Fruit fly (Drosophila melanogaster) whole organism, adult: ENCODE measurements around the gene RpS25.

Experiments
- CG11617 ChIP-seq: fragments of 200-800 bp; sonication (Bioruptor generic); optimal IDR thresholded peaks from 2 replicates; lab custom pipeline; 2017; ENCODE audit warnings: mild to moderate bottlenecking, missing biosample characterization, missing genetic modification reagents, missing genetic modification characterization
- CG12768 ChIP-seq: fragments of 200-800 bp; sonication (Bioruptor generic); optimal IDR thresholded peaks from 2 replicates; lab custom pipeline; 2017; ENCODE audit warnings: missing biosample characterization, missing genetic modification characterization, mild to moderate bottlenecking, moderate library complexity, missing genetic modification reagents
- CG14711 ChIP-seq: fragments of 200-800 bp; sonication (Bioruptor generic); optimal IDR thresholded peaks from 2 replicates; lab custom pipeline; 2018; ENCODE audit warnings: missing biosample characterization, mild to moderate bottlenecking, missing genetic modification characterization, moderate library complexity
- CG1620 ChIP-seq: fragments of 200-800 bp; sonication (Bioruptor generic); optimal IDR thresholded peaks from 2 replicates; lab custom pipeline; 2016; ENCODE audit warnings: missing biosample characterization, missing genetic modification characterization
- CG33017 ChIP-seq: fragments of 200-800 bp; sonication (Bioruptor generic); optimal IDR thresholded peaks from 2 replicates; lab custom pipeline; 2018; ENCODE audit warnings: missing biosample characterization, mild to moderate bottlenecking, missing genetic modification characterization, moderate library complexity
- CG5204 ChIP-seq: fragments of 200-800 bp; sonication (Bioruptor generic); optimal IDR thresholded peaks from 2 replicates; lab custom pipeline; 2016; ENCODE audit warnings: missing biosample characterization, missing genetic modification characterization
- CG7045 ChIP-seq: fragments of 200-800 bp; sonication (Bioruptor generic); optimal IDR thresholded peaks from 2 replicates; lab custom pipeline; 2017; ENCODE audit warnings: missing biosample characterization, mild to moderate bottlenecking, missing genetic modification characterization
- CG7101 ChIP-seq: fragments of 200-800 bp; sonication (Bioruptor generic); optimal IDR thresholded peaks from 2 replicates; lab custom pipeline; 2018; ENCODE audit warnings: missing biosample characterization, mild to moderate bottlenecking, missing genetic modification characterization, moderate library complexity
- Clk ChIP-seq: fragments of 200-800 bp; sonication (Bioruptor generic); optimal IDR thresholded peaks from 2 replicates; lab custom pipeline; 2017; ENCODE audit warnings: missing biosample characterization, missing genetic modification characterization
- Crg-1 ChIP-seq: fragments of 200-800 bp; sonication (Bioruptor generic); optimal IDR thresholded peaks from 2 replicates; lab custom pipeline; 2016; ENCODE audit warnings: missing biosample characterization, missing genetic modification characterization
- Hr96 ChIP-seq: fragments of 200-800 bp; sonication (Bioruptor generic); optimal IDR thresholded peaks from 2 replicates; lab custom pipeline; 2016; ENCODE audit warnings: missing biosample characterization, missing genetic modification characterization
- Mnt ChIP-seq: fragments of 200-800 bp; sonication (Bioruptor generic); optimal IDR thresholded peaks from 2 replicates; lab custom pipeline; 2016; ENCODE audit warnings: missing biosample characterization, mild to moderate bottlenecking, missing genetic modification characterization
- bab1 ChIP-seq: fragments of 200-800 bp; sonication (Bioruptor generic); optimal IDR thresholded peaks from 3 replicates; lab custom pipeline; 2019; ENCODE audit warnings: missing biosample characterization, mild to moderate bottlenecking, missing genetic modification characterization, moderate library complexity
- cic ChIP-seq: fragments of 200-800 bp; sonication (Bioruptor generic); optimal IDR thresholded peaks from 2 replicates; lab custom pipeline; 2017; ENCODE audit warnings: missing biosample characterization, mild to moderate bottlenecking, missing genetic modification characterization, moderate library complexity
- cnc ChIP-seq, 2 experiments: fragments of >200 bp; optimal IDR thresholded peaks; 2 replicates each; lab custom pipeline; 2017
- kay ChIP-seq: fragments of 200-800 bp; sonication (Bioruptor generic); peaks from one replicate; lab custom pipeline; 2016; ENCODE audit warnings: missing biosample characterization, missing genetic modification characterization, borderline replicate concordance
- ovo ChIP-seq: fragments of 200-800 bp; sonication (Bioruptor generic); optimal IDR thresholded peaks from 2 replicates; lab custom pipeline; 2016; ENCODE audit warnings: missing biosample characterization, missing genetic modification characterization
- pad ChIP-seq: fragments of 200-800 bp; sonication (Bioruptor generic); optimal IDR thresholded peaks from 3 replicates; lab custom pipeline; 2017; ENCODE audit warnings: missing biosample characterization, missing genetic modification characterization, mild to moderate bottlenecking, moderate library complexity, missing genetic modification reagents
- tj ChIP-seq: fragments of 200-800 bp; sonication (Bioruptor generic); optimal IDR thresholded peaks from 3 replicates; lab custom pipeline; 2017; ENCODE audit warnings: missing biosample characterization, mild to moderate bottlenecking, missing genetic modification characterization, moderate library complexity
- toe ChIP-seq: fragments of 200-800 bp; sonication (Bioruptor generic); optimal IDR thresholded peaks from 2 replicates; lab custom pipeline; 2016; ENCODE audit warnings: missing biosample characterization, missing genetic modification characterization

RpS25 gene

dm6 chr3R:11216156-11216630 is at the start of gene RpS25, which contains the start of gene CG4820:
TSS of gene RpS25 (minus strand) at chr3R:11216287.
TSS of gene CG4820 (plus strand) at chr3R:11216535.
- TF ChIP-seq ovo (GFP tag; lab: Kevin White, UChicago) = peak; percentile 91
- no peak for TF ChIP-seq CG5204 (GFP tag; lab: Kevin White, UChicago)
- TF ChIP-seq Mnt (GFP tag; lab: Kevin White, UChicago) = peak; percentile 93
- peak; percentile 96 for TF ChIP-seq CG11617 (GFP tag; lab: Kevin White, UChicago)
- TF ChIP-seq CG12768 (GFP tag; lab: Kevin White, UChicago) = peak; percentile 93
- peak; percentile 96 for TF ChIP-seq CG1620
- TF ChIP-seq kay (GFP tag; lab: Kevin White, UChicago) = no peak
- peak; percentile 90 for TF ChIP-seq CG7045 (GFP tag; lab: Kevin White, UChicago)
- TF ChIP-seq Clk = peak; percentile 88
- TF ChIP-seq bab1 (GFP tag; lab: Kevin White, UChicago) = peak; percentile 97
- TF ChIP-seq cic = peak; percentile 81
- TF ChIP-seq CG33017 (tag; lab: Kevin White, UChicago) = peak; percentile 88
- peak; percentile 94 for TF ChIP-seq CG7101 (tag; lab: Kevin White, UChicago)
- peak; percentile 97 for TF ChIP-seq CG14711 (tag; lab: Kevin White, UChicago)
- no peak for TF ChIP-seq cnc (optimal IDR thresholded peaks at IDR 0.05; lab: Kevin White, UChicago)
- TF ChIP-seq toe (GFP tag; lab: Kevin White, UChicago) = peak; percentile 87
- peak; percentile 83 for TF ChIP-seq pad
- peak; percentile 96 for TF ChIP-seq Crg-1 (GFP tag; lab: Kevin White, UChicago)
- TF ChIP-seq Hr96 (GFP tag; lab: Kevin White, UChicago) = peak; percentile 94
- peak; percentile 82 for TF ChIP-seq tj (GFP tag; lab: Kevin White, UChicago)

DNA sequence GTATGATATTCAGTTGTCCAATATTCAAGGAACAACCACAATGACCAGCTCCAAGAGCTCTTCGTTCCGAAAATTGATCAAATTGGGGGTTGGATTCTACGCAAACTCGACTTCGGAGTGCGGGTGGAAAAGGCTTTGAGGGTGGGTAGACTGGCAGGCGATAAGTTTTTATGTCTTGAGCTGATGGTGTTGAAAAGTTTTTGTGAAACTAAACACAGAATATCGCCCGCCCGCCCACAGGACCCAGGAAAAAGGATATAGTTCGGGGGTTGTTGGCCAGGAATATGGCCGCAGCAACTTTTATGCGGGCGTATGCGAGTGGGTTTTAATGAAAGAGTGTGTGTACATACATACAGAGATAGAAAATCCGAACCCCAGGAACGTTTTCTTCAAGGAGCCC is 47.5 kb upstream of the RpS25 start:
- no peak for TF ChIP-seq Hr96 (GFP tag; lab: Kevin White, UChicago)
- no peak for TF ChIP-seq cic
- no peak for TF ChIP-seq toe (GFP tag; lab: Kevin White, UChicago)
- no peak for TF ChIP-seq Clk

- TF ChIP-seq CG14711 (tag; lab: Kevin White, UChicago) = no peak
- no peak for TF ChIP-seq CG11617 (GFP tag; lab: Kevin White, UChicago)
- no peak for TF ChIP-seq CG12768 (GFP tag; lab: Kevin White, UChicago)
- TF ChIP-seq cnc (optimal IDR thresholded peaks at IDR 0.05; lab: Kevin White, UChicago) = no peak
- no peak for TF ChIP-seq CG7045 (GFP tag; lab: Kevin White, UChicago)
- no peak for TF ChIP-seq CG33017 (tag; lab: Kevin White, UChicago)
- TF ChIP-seq Mnt (GFP tag; lab: Kevin White, UChicago) = no peak
- no peak for TF ChIP-seq bab1 (GFP tag; lab: Kevin White, UChicago)
- no peak for TF ChIP-seq Clk
- TF ChIP-seq tj (GFP tag; lab: Kevin White, UChicago) = no peak
- TF ChIP-seq toe (GFP tag; lab: Kevin White, UChicago) = no peak
- TF ChIP-seq CG1620 = no peak
- no peak for TF ChIP-seq Hr96 (GFP tag; lab: Kevin White, UChicago)
- TF ChIP-seq CG5204 (GFP tag; lab: Kevin White, UChicago) = no peak
- TF ChIP-seq kay (GFP tag; lab: Kevin White, UChicago) = no peak
- TF ChIP-seq pad = no peak
- no peak for TF ChIP-seq CG7101 (tag; lab: Kevin White, UChicago)
Observed at dm6 chr3R:11260966-11261530, 45.0 kb upstream of the RpS25 start.

DNA sequence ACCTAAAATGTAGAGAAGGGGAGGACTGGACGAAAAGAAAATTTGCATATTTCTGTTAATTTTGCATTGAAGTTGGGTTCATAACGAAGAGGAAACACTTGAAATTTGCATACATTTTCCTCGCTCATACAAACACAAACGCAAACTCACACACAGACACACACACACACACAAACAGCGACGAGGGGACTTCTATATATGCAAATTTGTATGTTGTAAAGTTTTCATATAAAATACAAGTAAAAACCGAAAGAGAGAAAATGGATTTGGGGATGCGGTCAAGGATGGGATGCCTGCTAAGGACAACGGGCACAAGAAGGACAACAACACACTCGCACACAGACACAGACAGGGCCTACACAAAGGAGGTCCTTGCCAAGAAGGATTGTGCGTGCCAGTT is 41.5 kb upstream of the RpS25 start:
- no peak for TF ChIP-seq Clk
- TF ChIP-seq Crg-1 (GFP tag; lab: Kevin White, UChicago) = no peak
- TF ChIP-seq kay (GFP tag; lab: Kevin White, UChicago) = no peak

DNA sequence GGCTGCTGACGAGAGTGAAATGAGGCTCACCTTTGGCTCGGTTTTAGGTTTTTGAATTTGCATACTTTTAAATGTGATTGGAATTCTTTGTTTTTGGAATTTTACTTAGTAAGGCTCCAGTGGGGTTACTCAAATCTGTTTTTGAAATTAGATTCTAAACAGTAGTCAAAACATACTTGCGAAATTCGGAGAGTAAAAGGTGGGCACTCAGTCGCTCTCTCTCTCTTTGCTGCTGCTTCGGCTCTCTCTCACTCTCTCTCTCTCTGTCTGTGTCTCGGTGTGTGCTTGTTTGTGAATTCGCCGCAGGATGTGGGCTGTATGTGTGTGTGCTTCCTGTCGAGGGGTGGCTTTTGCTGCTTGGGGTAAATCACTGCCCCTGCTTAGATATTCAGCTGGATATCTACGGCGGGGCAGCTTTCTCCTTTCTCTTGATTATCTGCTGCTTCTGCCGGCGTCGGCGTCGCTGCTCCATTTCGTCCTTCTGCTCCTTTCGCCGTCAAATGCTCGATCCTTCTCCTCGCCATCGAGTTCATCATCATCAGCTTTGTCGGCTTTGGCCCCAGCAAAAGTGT is 38.4 kb upstream of the RpS25 start:
- TF ChIP-seq CG5204 (GFP tag; lab: Kevin White, UChicago) (no peak), pad (peak; percentile 90)

DNA sequence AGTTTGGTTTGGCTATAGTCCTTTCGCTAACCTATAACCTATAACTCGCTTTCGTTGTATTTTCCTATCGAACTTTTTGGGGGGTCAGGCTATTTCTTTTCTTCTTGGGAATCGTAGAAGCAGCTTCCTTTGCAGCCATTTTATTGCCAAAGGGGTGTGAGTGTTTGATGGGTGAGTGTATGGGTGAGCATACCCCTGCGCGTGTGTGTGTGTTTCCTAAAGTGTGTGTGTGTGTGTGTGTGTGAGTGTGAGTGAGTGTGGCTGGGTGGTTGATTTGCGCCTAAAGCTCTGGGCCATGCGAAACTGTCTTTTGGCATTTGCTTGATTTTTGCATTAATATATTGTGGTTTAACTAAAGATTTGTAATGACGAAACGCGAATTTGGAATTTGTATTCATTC is 37.7 kb upstream of the RpS25 start:
- TF ChIP-seq pad (no peak), Mnt (GFP tag; lab: Kevin White, UChicago) (no peak), ovo (GFP tag; lab: Kevin White, UChicago) (no peak), bab1 (GFP tag; lab: Kevin White, UChicago) (no peak), CG11617 (GFP tag; lab: Kevin White, UChicago) (no peak), CG5204 (GFP tag; lab: Kevin White, UChicago) (no peak), CG7045 (GFP tag; lab: Kevin White, UChicago) (no peak), tj (GFP tag; lab: Kevin White, UChicago) (no peak)

- TF ChIP-seq tj (GFP tag; lab: Kevin White, UChicago) = no peak
- no peak for TF ChIP-seq CG5204 (GFP tag; lab: Kevin White, UChicago)
- no peak for TF ChIP-seq bab1 (GFP tag; lab: Kevin White, UChicago)
- no peak for TF ChIP-seq ovo (GFP tag; lab: Kevin White, UChicago)
Observed at dm6 chr3R:11246865-11247264, 30.8 kb upstream of the RpS25 start.
